Fruit fly (Drosophila melanogaster) whole organism, prepupa: ENCODE results near the gene CG2818.

Experiments
- CG15336 ChIP-seq: fragments of 200-800 bp; sonication (Bioruptor generic); IDR thresholded peaks from 2 replicates; pipeline ENCODE4 v1.3.6; 2022; ENCODE audit warnings: missing biosample characterization, missing genetic modification characterization
- CG7368 ChIP-seq: fragments of 200-800 bp; sonication (Bioruptor generic); optimal IDR thresholded peaks from 3 replicates; lab custom pipeline; 2016; ENCODE audit warnings: missing biosample characterization, missing genetic modification characterization
- CG9139 ChIP-seq: fragments of 200-800 bp; sonication (Bioruptor generic); optimal IDR thresholded peaks from 3 replicates; lab custom pipeline; 2017; ENCODE audit warnings: missing biosample characterization, mild to moderate bottlenecking, missing genetic modification characterization
- Ets96B ChIP-seq: fragments of 200-800 bp; optimal IDR thresholded peaks from 2 replicates; lab custom pipeline; 2019; ENCODE audit warnings: missing biosample characterization, mild to moderate bottlenecking, missing genetic modification characterization, moderate library complexity
- Hr39 ChIP-seq: fragments of 200-800 bp; sonication (Bioruptor generic); optimal IDR thresholded peaks from 2 replicates; lab custom pipeline; 2016; ENCODE audit warnings: missing biosample characterization, missing genetic modification characterization
- Met ChIP-seq: fragments of 200-800 bp; sonication (Bioruptor generic); optimal IDR thresholded peaks from 3 replicates; lab custom pipeline; 2016; ENCODE audit warnings: missing biosample characterization, missing genetic modification characterization
- fkh ChIP-seq: fragments of 200-800 bp; sonication (Bioruptor generic); optimal IDR thresholded peaks from 3 replicates; lab custom pipeline; 2017; ENCODE audit warnings: missing biosample characterization, mild to moderate bottlenecking, missing genetic modification characterization, moderate library complexity

DNA sequence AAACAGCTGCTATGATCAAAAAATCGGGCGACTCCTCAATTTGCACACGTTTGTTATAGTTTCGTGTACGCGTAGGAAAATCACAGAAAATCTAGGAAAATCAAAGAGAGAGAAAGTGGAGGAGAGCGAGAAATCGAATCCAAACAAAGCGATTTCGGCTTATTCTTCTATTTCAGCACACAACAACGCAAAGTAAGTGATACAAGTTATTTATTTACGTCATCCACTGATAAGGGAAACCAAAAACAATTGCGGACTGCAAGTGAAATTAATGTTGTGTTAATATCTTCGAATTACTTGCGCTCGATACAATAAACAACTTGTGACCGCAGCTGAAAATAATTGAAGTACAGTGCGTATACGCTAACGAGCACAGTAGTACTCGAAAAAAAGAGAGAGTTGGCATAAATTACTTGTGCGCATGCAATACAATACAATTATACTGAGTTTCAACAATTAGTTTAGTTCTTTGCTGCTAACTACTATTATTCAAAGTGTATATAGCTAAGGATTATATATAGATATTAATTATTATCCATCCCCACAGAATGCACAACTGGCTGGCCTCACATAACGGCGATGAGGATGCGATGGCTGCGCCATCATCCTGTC, 491 bp downstream of the CG2818 start:
- TF ChIP-seq CG9139 (GFP tag; lab: Kevin White, UChicago) (no peak), CG7368 (no peak), CG15336 (GFP tag; lab: Robert Waterston, UW) (no peak), fkh (GFP tag; lab: Kevin White, UChicago) (peak; percentile 14), Hr39 (GFP tag; lab: Kevin White, UChicago) (no peak), Met (GFP tag; lab: Kevin White, UChicago) (peak; percentile 5), Ets96B (no peak)
